Worm (Caenorhabditis elegans) whole organism, young adult: ENCODE results near the gene F40G12.10.

ENCODE experiments used
- ama-1 ChIP-seq, 3 experiments: fragments of 150-350 bp in 1 of 3; sonication (generic microtip) in 2 of 3; optimal IDR thresholded peaks; 2 replicates each; lab custom pipeline; 2014 to 2018; ENCODE audit warnings: missing biosample characterization in 2 of 3, missing genetic modification characterization in 2 of 3, missing genetic modification reagents in 2 of 3
- cebp-1 ChIP-seq, 2 experiments: fragments of 200-800 bp in 1 of 2; sonication (Bioruptor generic) in 1 of 2; sonication (generic microtip) in 1 of 2; IDR thresholded peaks in 1 of 2; optimal IDR thresholded peaks in 1 of 2; 2 replicates each; pipeline versions ENCODE4 v1.3.6 to Lab custom; 2017 to 2022; ENCODE audit warnings: missing compliant biosample characterization in 2 of 2, missing genetic modification characterization in 2 of 2, mild to moderate bottlenecking in 1 of 2, missing genetic modification reagents in 1 of 2, moderate library complexity in 1 of 2
- efl-1 ChIP-seq: fragments of 150-350 bp; optimal IDR thresholded peaks from 2 replicates; lab custom pipeline; 2014; ENCODE audit warnings: missing biosample characterization, missing genetic modification reagents, missing genetic modification characterization
- egl-18 ChIP-seq: fragments of 200-800 bp; sonication (Bioruptor generic); IDR thresholded peaks from 2 replicates; pipeline ENCODE4 v1.3.6; 2022; ENCODE audit warnings: missing genetic modification reagents, missing genetic modification characterization, missing compliant biosample characterization
- ekl-4 ChIP-seq: fragments of 200-800 bp; sonication (Bioruptor generic); IDR thresholded peaks from 2 replicates; pipeline ENCODE4 v1.3.6; 2022; ENCODE audit warnings: missing genetic modification reagents, missing genetic modification characterization, missing compliant biosample characterization
- hlh-26 ChIP-seq: fragments of 200-800 bp; sonication (Bioruptor generic); conservative IDR thresholded peaks from 2 replicates; pipeline ENCODE4 v1.3.6; 2022; ENCODE audit warnings: missing genetic modification reagents, missing genetic modification characterization, missing compliant biosample characterization
- nhr-120 ChIP-seq: fragments of 200-800 bp; sonication (Bioruptor generic); IDR thresholded peaks from 2 replicates; pipeline ENCODE4 v1.3.6; 2022; ENCODE audit warnings: missing genetic modification characterization, missing compliant biosample characterization
- nhr-80 ChIP-seq: sonication (generic microtip); optimal IDR thresholded peaks from 2 replicates; lab custom pipeline; 2016; ENCODE audit warnings: missing genetic modification characterization, missing compliant biosample characterization
- pha-4 ChIP-seq: fragments of 150-350 bp; sonication (generic microtip); optimal IDR thresholded peaks from 2 replicates; lab custom pipeline; 2014; ENCODE audit warnings: missing biosample characterization, missing genetic modification reagents, missing genetic modification characterization
- sdz-38 ChIP-seq: sonication (generic microtip); optimal IDR thresholded peaks from 2 replicates; lab custom pipeline; 2016; ENCODE audit warnings: missing genotype, missing genetic modification characterization, missing compliant biosample characterization
- sptf-2 ChIP-seq: fragments of 200-800 bp; sonication (Bioruptor generic); optimal IDR thresholded peaks from 2 replicates; lab custom pipeline; 2018; ENCODE audit warnings: mild to moderate bottlenecking, missing genetic modification characterization, missing compliant biosample characterization
- zfh-2 ChIP-seq: fragments of 200-800 bp; sonication (Bioruptor generic); conservative IDR thresholded peaks from 2 replicates; pipeline ENCODE4 v1.3.6; 2022; ENCODE audit warnings: missing genetic modification reagents, missing genetic modification characterization, missing compliant biosample characterization

ce11 chrV:14260831-14261230 is 22.5 kb upstream of the F40G12.10 start, which contains the start of gene F40G12.2:
- no peak for TF ChIP-seq egl-18
- TF ChIP-seq sptf-2: no peak
- TF ChIP-seq efl-1 (GFP tag; lab: Kevin White, UChicago): no peak
- TF ChIP-seq pha-4 (tag; lab: Kevin White, UChicago): no peak
- no peak for TF ChIP-seq ama-1 (optimal IDR thresholded peaks at IDR 0.05; lab: Kevin White, UChicago)
- no peak for TF ChIP-seq ama-1 (GFP tag; optimal IDR thresholded peaks at IDR 0.05; lab: Kevin White, UChicago)
- TF ChIP-seq sdz-38 (tag; lab: Kevin White, UChicago): no peak
- TF ChIP-seq hlh-26: no peak
- no peak for TF ChIP-seq nhr-80 (tag; lab: Kevin White, UChicago)
- TF ChIP-seq zfh-2 (GFP tag; lab: Robert Waterston, UW): no peak
- TF ChIP-seq nhr-120: no peak
- TF ChIP-seq cebp-1 (GFP tag; IDR thresholded peaks at IDR 0.05; lab: Robert Waterston, UW): no peak
- TF ChIP-seq cebp-1 (tag; optimal IDR thresholded peaks at IDR 0.05; lab: Kevin White, UChicago): no peak
- no peak for TF ChIP-seq ekl-4
